Worm (Caenorhabditis elegans) whole organism, early embryonic: ENCODE results near the gene mapk-15.

Source experiments
- F13C5.2 ChIP-seq: sonication (generic microtip); optimal IDR thresholded peaks from 2 replicates; lab custom pipeline; 2017; ENCODE audit warnings: mild to moderate bottlenecking, missing genetic modification characterization, inconsistent platforms, missing compliant biosample characterization
- ama-1 ChIP-seq: fragments of 150-350 bp; optimal IDR thresholded peaks from 2 replicates; lab custom pipeline; 2014
- ceh-36 ChIP-seq: sonication (generic microtip); optimal IDR thresholded peaks from 2 replicates; lab custom pipeline; 2016; ENCODE audit warnings: missing genetic modification characterization, inconsistent platforms, missing compliant biosample characterization
- flt-1 ChIP-seq: fragments of 200-800 bp; sonication (Bioruptor generic); IDR thresholded peaks from 2 replicates; pipeline ENCODE4 v1.3.6; 2022; ENCODE audit warnings: missing genetic modification characterization, missing compliant biosample characterization
- tbx-11 ChIP-seq: fragments of 200-800 bp; sonication (Bioruptor generic); IDR thresholded peaks from 2 replicates; pipeline ENCODE4 v1.3.6; 2022; ENCODE audit warnings: missing genetic modification characterization, missing compliant biosample characterization
- tbx-37 ChIP-seq: fragments of 200-800 bp; sonication (Bioruptor generic); conservative IDR thresholded peaks from 2 replicates; pipeline ENCODE4 v1.3.6; 2022; ENCODE audit warnings: missing genetic modification reagents, missing genetic modification characterization, missing compliant biosample characterization

- TF ChIP-seq tbx-11, result no peak
- TF ChIP-seq flt-1 (GFP tag; lab: Robert Waterston, UW), result no peak
- TF ChIP-seq tbx-37 (GFP tag; lab: Robert Waterston, UW), result no peak
- no peak for TF ChIP-seq F13C5.2 (tag; lab: Kevin White, UChicago)
- no peak for TF ChIP-seq ceh-36
- TF ChIP-seq ama-1 (lab: Kevin White, UChicago), result no peak
Measured at ce11 chrIII:6118320-6118719, 50.7 kb downstream of the mapk-15 start, which contains the start of gene kin-18.
